Worm (Caenorhabditis elegans): ENCODE data around the gene nhr-188.

DNA sequence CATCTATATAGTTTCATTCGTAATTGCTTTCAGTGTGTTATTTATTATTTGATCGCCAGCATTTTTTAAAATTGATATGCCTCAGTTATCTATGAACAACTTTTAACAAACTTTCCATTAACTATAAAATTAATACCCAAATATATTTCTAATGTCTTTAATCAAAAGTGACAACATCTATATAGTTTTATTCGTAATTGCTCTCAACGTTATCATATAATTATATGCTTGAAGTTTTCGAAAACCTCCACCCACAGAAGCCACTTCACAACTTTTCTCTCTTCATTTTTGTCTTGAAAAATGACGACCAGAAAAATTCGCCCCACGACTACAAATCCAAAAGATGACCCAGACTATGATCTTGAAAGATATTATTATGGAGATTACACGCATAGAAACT, 49.3 kb downstream of the nhr-188 start, which contains the start of gene srw-6:
- TF ChIP-seq madf-2 (tag; optimal IDR thresholded peaks at IDR 0.05) (no peak), elt-2 (tag; optimal IDR thresholded peaks at IDR 0.05) (no peak), nhr-11 (tag; optimal IDR thresholded peaks at IDR 0.05) (no peak), fkh-10 (GFP tag; optimal IDR thresholded peaks at IDR 0.05) (no peak), ama-1 (optimal IDR thresholded peaks at IDR 0.05) (no peak), dmd-4 (tag; optimal IDR thresholded peaks at IDR 0.05; ENCODE audit: borderline replicate concordance) (no peak), fax-1 (tag; optimal IDR thresholded peaks at IDR 0.05) (no peak)
